Worm (Caenorhabditis elegans): Measurements from ENCODE around the gene glb-5.

Gene glb-5

ce11 chrV:5613109-5613508 is 54.4 kb downstream of the glb-5 start, which contains the start of gene lrpc-1:
lrpc-1 (minus strand) TSS chrV:5613209.
- TF ChIP-seq tab-1 (GFP tag; IDR thresholded peaks at IDR 0.05) (no peak), ztf-23 (GFP tag; IDR thresholded peaks at IDR 0.05) (0 out of 2 replicates have a peak, but pooled peaks have one; percentile 13)

All from whole organism, midembryonic.